Fruit fly (Drosophila melanogaster) Kc167 (cell line): Measurements from ENCODE around the gene CG11975.

Source experiments
- Myc ChIP-seq: fragments of >200 bp; optimal IDR thresholded peaks from 2 replicates; lab custom pipeline; 2017; ENCODE audit warnings: missing external identifiers
- Sin3A ChIP-seq: fragments of >200 bp; optimal IDR thresholded peaks from 2 replicates; lab custom pipeline; 2018; ENCODE audit warnings: missing external identifiers
- h ChIP-seq: fragments of >200 bp; optimal IDR thresholded peaks from 3 replicates; lab custom pipeline; 2018; ENCODE audit warnings: missing external identifiers
- insv ChIP-seq: fragments of >200 bp; optimal IDR thresholded peaks from 3 replicates; lab custom pipeline; 2018; ENCODE audit warnings: missing external identifiers
- ttk ChIP-seq: sonication (Bioruptor generic); optimal IDR thresholded peaks from 2 replicates; lab custom pipeline; 2017; ENCODE audit warnings: missing external identifiers

dm6 chr3R:8980776-8981165, 12.3 kb upstream of the CG11975 start, which contains the start of gene CAHbeta:
- TF ChIP-seq ttk (lab: Kevin White, UChicago) (no peak), insv (lab: Kevin White, UChicago) (no peak), h (lab: Kevin White, UChicago) (no peak), Sin3A (lab: Kevin White, UChicago) (no peak), Myc (lab: Kevin White, UChicago) (no peak)
